Fruit fly (Drosophila melanogaster) whole organism: Measurements from ENCODE around the gene numb.

Experiments used
- EcR ChIP-seq, 2 experiments: fragments of >200 bp; optimal IDR thresholded peaks; 2 replicates each; lab custom pipeline; 2017; ENCODE audit warnings: missing biosample characterization in 2 of 2, missing genetic modification characterization in 2 of 2, missing genetic modification reagents in 2 of 2
- pan ChIP-seq: fragments of >200 bp; optimal IDR thresholded peaks from 2 replicates; lab custom pipeline; 2017
- psq ChIP-seq: fragments of >200 bp; optimal IDR thresholded peaks from 2 replicates; lab custom pipeline; 2017

- TF ChIP-seq EcR (GFP tag; optimal IDR thresholded peaks at IDR 0.05; lab: Kevin White, UChicago) (no peak), psq (lab: Kevin White, UChicago) (no peak), pan (lab: Kevin White, UChicago) (no peak)
Measured at dm6 chr2L:9448322-9449256, 11.3 kb downstream of the numb start.
